Fruit fly (Drosophila melanogaster) whole organism, embryonic: ENCODE data around the gene Vm26Ab.
A peak's percentile ranks its signal among the peaks of the same experiment; 100 is the strongest.

Experiments
- Abd-B ChIP-seq: fragments of 200-800 bp; sonication (Bioruptor generic); optimal IDR thresholded peaks from 2 replicates; lab custom pipeline; 2018; ENCODE audit warnings: missing biosample characterization, mild to moderate bottlenecking, missing genetic modification characterization, moderate library complexity
- Bdp1 ChIP-seq: fragments of 200-800 bp; sonication (Bioruptor generic); optimal IDR thresholded peaks from 3 replicates; lab custom pipeline; 2016; ENCODE audit warnings: missing biosample characterization, missing genetic modification characterization
- CG10321 ChIP-seq: fragments of 200-800 bp; sonication (Bioruptor generic); IDR thresholded peaks from 2 replicates; pipeline ENCODE4 v1.3.6; 2022; ENCODE audit warnings: missing biosample characterization, missing genetic modification characterization
- CG10979 ChIP-seq: fragments of 200-800 bp; sonication (Bioruptor generic); optimal IDR thresholded peaks from 2 replicates; lab custom pipeline; 2018; ENCODE audit warnings: missing biosample characterization, mild to moderate bottlenecking, missing genetic modification characterization, moderate library complexity
- CG12299 ChIP-seq: fragments of 200-800 bp; sonication (Bioruptor generic); optimal IDR thresholded peaks from 2 replicates; lab custom pipeline; 2018; ENCODE audit warnings: missing biosample characterization, mild to moderate bottlenecking, missing genetic modification characterization
- CG13775 ChIP-seq: fragments of 200-800 bp; sonication (Bioruptor generic); optimal IDR thresholded peaks from 3 replicates; lab custom pipeline; 2017; ENCODE audit warnings: missing biosample characterization, mild to moderate bottlenecking, missing genetic modification characterization
- CG14014 ChIP-seq: fragments of 200-800 bp; sonication (Bioruptor generic); IDR thresholded peaks from 2 replicates; pipeline ENCODE4 v1.3.6; 2022; ENCODE audit warnings: missing biosample characterization, missing genetic modification characterization
- CG14860 ChIP-seq: fragments of 200-800 bp; sonication (Bioruptor generic); IDR thresholded peaks from 3 replicates; pipeline ENCODE4 v1.3.6; 2022; ENCODE audit warnings: missing biosample characterization, missing genetic modification characterization; ENCODE audit not compliant: partially characterized antibody
- CG1647 ChIP-seq: fragments of 200-800 bp; sonication (Bioruptor generic); optimal IDR thresholded peaks from 3 replicates; lab custom pipeline; 2016; ENCODE audit warnings: missing biosample characterization, missing genetic modification characterization
- CG1792 ChIP-seq: fragments of 200-800 bp; sonication (Bioruptor generic); optimal IDR thresholded peaks from 2 replicates; lab custom pipeline; 2016; ENCODE audit warnings: missing biosample characterization, missing genetic modification characterization
- CG18619 ChIP-seq: fragments of 200-800 bp; sonication (Bioruptor generic); optimal IDR thresholded peaks from 3 replicates; lab custom pipeline; 2017; ENCODE audit warnings: missing biosample characterization, mild to moderate bottlenecking, missing genetic modification characterization
- CG2678 ChIP-seq: fragments of 200-800 bp; sonication (Bioruptor generic); optimal IDR thresholded peaks from 3 replicates; lab custom pipeline; 2019; ENCODE audit warnings: missing biosample characterization, mild to moderate bottlenecking, missing genetic modification characterization, moderate library complexity
- CG30431 ChIP-seq: fragments of 200-800 bp; sonication (Bioruptor generic); optimal IDR thresholded peaks from 2 replicates; lab custom pipeline; 2017; ENCODE audit warnings: missing biosample characterization, missing genetic modification characterization
- CG3163 ChIP-seq: fragments of 200-800 bp; sonication (Bioruptor generic); optimal IDR thresholded peaks from 3 replicates; lab custom pipeline; 2016; ENCODE audit warnings: missing biosample characterization, missing genetic modification characterization
- CG42726 ChIP-seq: fragments of 200-800 bp; sonication (Bioruptor generic); IDR thresholded peaks from 2 replicates; pipeline ENCODE4 v1.3.6; 2022; ENCODE audit warnings: missing biosample characterization, missing genetic modification characterization; ENCODE audit not compliant: partially characterized antibody
- CG4360 ChIP-seq: fragments of 200-800 bp; sonication (Bioruptor generic); IDR thresholded peaks from 2 replicates; pipeline ENCODE4 v1.3.6; 2022; ENCODE audit warnings: missing biosample characterization, missing genetic modification characterization
- CG4730 ChIP-seq: fragments of 200-800 bp; sonication (Bioruptor generic); IDR thresholded peaks from 2 replicates; pipeline ENCODE4 v1.3.6; 2022; ENCODE audit warnings: missing biosample characterization, missing genetic modification characterization
- CG7271 ChIP-seq: fragments of 200-800 bp; sonication (Bioruptor generic); optimal IDR thresholded peaks from 2 replicates; lab custom pipeline; 2018; ENCODE audit warnings: missing biosample characterization, mild to moderate bottlenecking, missing genetic modification characterization, moderate library complexity
- CHES-1-like ChIP-seq: fragments of 200-800 bp; sonication (Bioruptor generic); optimal IDR thresholded peaks from 2 replicates; lab custom pipeline; 2016; ENCODE audit warnings: missing biosample characterization, missing genetic modification characterization
- ERR ChIP-seq: fragments of 200-800 bp; sonication (Bioruptor generic); optimal IDR thresholded peaks from 2 replicates; lab custom pipeline; 2016; ENCODE audit warnings: missing biosample characterization, missing genetic modification characterization
- Mrtf ChIP-seq: fragments of 200-800 bp; sonication (Bioruptor generic); IDR thresholded peaks from 3 replicates; pipeline ENCODE4 v1.3.6; 2022; ENCODE audit warnings: missing biosample characterization, missing genetic modification characterization
- Nf-YA ChIP-seq: fragments of 200-800 bp; sonication (Bioruptor generic); IDR thresholded peaks from 2 replicates; pipeline ENCODE4 v1.3.6; 2022; ENCODE audit warnings: missing biosample characterization, missing genetic modification characterization
- Nf-YC ChIP-seq: fragments of 200-800 bp; optimal IDR thresholded peaks from 3 replicates; lab custom pipeline; 2019; ENCODE audit warnings: missing biosample characterization, mild to moderate bottlenecking, missing genetic modification characterization, moderate library complexity
- Sox100B ChIP-seq: fragments of 200-800 bp; sonication (Bioruptor generic); optimal IDR thresholded peaks from 3 replicates; lab custom pipeline; 2018; ENCODE audit warnings: missing biosample characterization, mild to moderate bottlenecking, missing genetic modification characterization
- abd-A ChIP-seq: fragments of 200-800 bp; sonication (Bioruptor generic); optimal IDR thresholded peaks from 3 replicates; lab custom pipeline; 2019; ENCODE audit warnings: missing biosample characterization, mild to moderate bottlenecking, missing genetic modification characterization, moderate library complexity
- bowl ChIP-seq: fragments of 200-800 bp; sonication (Bioruptor generic); IDR thresholded peaks from 2 replicates; pipeline ENCODE4 v1.3.6; 2022; ENCODE audit warnings: missing biosample characterization, missing genetic modification characterization
- caup ChIP-seq: fragments of 200-800 bp; sonication (Bioruptor generic); optimal IDR thresholded peaks from 3 replicates; lab custom pipeline; 2017; ENCODE audit warnings: missing biosample characterization, mild to moderate bottlenecking, missing genetic modification characterization, moderate library complexity; ENCODE audit not compliant: severe bottlenecking
- chinmo ChIP-seq: fragments of 200-800 bp; sonication (Bioruptor generic); IDR thresholded peaks from 4 replicates; pipeline ENCODE4 v1.3.6; 2022; ENCODE audit warnings: missing biosample characterization, missing genetic modification characterization; ENCODE audit not compliant: partially characterized antibody
- crp ChIP-seq, 2 experiments: fragments of 200-800 bp; sonication (Bioruptor generic); optimal IDR thresholded peaks; 2 replicates in 1 of 2; 3 replicates in 1 of 2; lab custom pipeline; 2017; ENCODE audit warnings: missing biosample characterization in 2 of 2, missing genetic modification characterization in 2 of 2, mild to moderate bottlenecking in 1 of 2, moderate library complexity in 1 of 2
- dmrt11E ChIP-seq: fragments of 200-800 bp; sonication (Bioruptor generic); optimal IDR thresholded peaks from 3 replicates; lab custom pipeline; 2018; ENCODE audit warnings: missing biosample characterization, mild to moderate bottlenecking, missing genetic modification characterization, moderate library complexity
- dmrt99B ChIP-seq: fragments of 200-800 bp; sonication (Bioruptor generic); optimal IDR thresholded peaks from 2 replicates; lab custom pipeline; 2018; ENCODE audit warnings: missing biosample characterization, mild to moderate bottlenecking, missing genetic modification characterization, moderate library complexity
- emc ChIP-seq: fragments of 200-800 bp; sonication (Bioruptor generic); optimal IDR thresholded peaks from 2 replicates; lab custom pipeline; 2016; ENCODE audit warnings: missing biosample characterization, missing genetic modification characterization
- eyg ChIP-seq: fragments of 200-800 bp; sonication (Bioruptor generic); optimal IDR thresholded peaks from 3 replicates; lab custom pipeline; 2016; ENCODE audit warnings: missing biosample characterization, missing genetic modification characterization
- gcm2 ChIP-seq: fragments of 200-800 bp; sonication (Bioruptor generic); optimal IDR thresholded peaks from 2 replicates; lab custom pipeline; 2016; ENCODE audit warnings: missing biosample characterization, missing genetic modification characterization
- gem ChIP-seq: fragments of 200-800 bp; sonication (Bioruptor generic); optimal IDR thresholded peaks from 2 replicates; lab custom pipeline; 2019; ENCODE audit warnings: missing biosample characterization, mild to moderate bottlenecking, missing genetic modification characterization, moderate library complexity
- grn ChIP-seq: fragments of 200-800 bp; sonication (Bioruptor generic); optimal IDR thresholded peaks from 3 replicates; lab custom pipeline; 2017; ENCODE audit warnings: missing biosample characterization, missing genetic modification characterization
- h ChIP-seq: fragments of >200 bp; optimal IDR thresholded peaks from 2 replicates; lab custom pipeline; 2017
- kay ChIP-seq: fragments of 200-800 bp; sonication (Bioruptor generic); optimal IDR thresholded peaks from 2 replicates; lab custom pipeline; 2016; ENCODE audit warnings: missing biosample characterization, missing genetic modification characterization
- lab ChIP-seq: fragments of 200-800 bp; sonication (Bioruptor generic); optimal IDR thresholded peaks from 3 replicates; lab custom pipeline; 2017; ENCODE audit warnings: missing biosample characterization, missing genetic modification characterization, mild to moderate bottlenecking, moderate library complexity, missing genetic modification reagents
- nerfin-1 ChIP-seq: fragments of 200-800 bp; sonication (Bioruptor generic); optimal IDR thresholded peaks from 3 replicates; lab custom pipeline; 2019; ENCODE audit warnings: missing biosample characterization, mild to moderate bottlenecking, missing genetic modification characterization, moderate library complexity
- otp ChIP-seq: fragments of 200-800 bp; sonication (Bioruptor generic); IDR thresholded peaks from 3 replicates; pipeline ENCODE4, ENCODE4 v1.3.6; 2022; ENCODE audit warnings: missing biosample characterization, missing genetic modification characterization
- peb ChIP-seq: fragments of 200-800 bp; sonication (Bioruptor generic); IDR thresholded peaks from 2 replicates; pipeline ENCODE4 v1.3.6; 2022; ENCODE audit warnings: missing biosample characterization, missing genetic modification characterization
- row ChIP-seq: fragments of 200-800 bp; sonication (Bioruptor generic); IDR thresholded peaks from 3 replicates; pipeline ENCODE4 v1.3.6; 2022; ENCODE audit warnings: missing biosample characterization, missing genetic modification characterization
- sc ChIP-seq, 3 experiments: fragments of >200 bp in 2 of 3; fragments of 200-800 bp in 1 of 3; sonication (Bioruptor generic) in 1 of 3; optimal IDR thresholded peaks; 2 replicates in 2 of 3; 3 replicates in 1 of 3; lab custom pipeline; 2017; ENCODE audit warnings: mild to moderate bottlenecking in 1 of 3, missing biosample characterization in 1 of 3, missing genetic modification characterization in 1 of 3, missing genetic modification reagents in 1 of 3
- sisA ChIP-seq: fragments of 200-800 bp; sonication (Bioruptor generic); IDR thresholded peaks from 2 replicates; pipeline ENCODE4 v1.3.6; 2022; ENCODE audit warnings: missing biosample characterization, missing genetic modification characterization
- slou ChIP-seq: fragments of 200-800 bp; sonication (Bioruptor generic); optimal IDR thresholded peaks from 3 replicates; lab custom pipeline; 2016; ENCODE audit warnings: missing biosample characterization, missing genetic modification characterization
- slp2 ChIP-seq: fragments of 200-800 bp; sonication (Bioruptor generic); optimal IDR thresholded peaks from 2 replicates; lab custom pipeline; 2016; ENCODE audit warnings: missing biosample characterization, missing genetic modification characterization
- tgo ChIP-seq: fragments of 200-800 bp; sonication (Bioruptor generic); IDR thresholded peaks from 3 replicates; pipeline ENCODE4 v1.3.6; 2022; ENCODE audit warnings: missing biosample characterization, missing genetic modification characterization
- wek ChIP-seq: fragments of 200-800 bp; sonication (Bioruptor generic); optimal IDR thresholded peaks from 3 replicates; lab custom pipeline; 2018; ENCODE audit warnings: missing biosample characterization, mild to moderate bottlenecking, missing genetic modification characterization, moderate library complexity
- yki ChIP-seq: fragments of >200 bp; optimal IDR thresholded peaks from 3 replicates; lab custom pipeline; 2018
- zen2 ChIP-seq: fragments of 200-800 bp; sonication (Bioruptor generic); IDR thresholded peaks from 3 replicates; pipeline ENCODE4 v1.3.6; 2022; ENCODE audit warnings: missing biosample characterization, missing genetic modification characterization; ENCODE audit not compliant: partially characterized antibody

Gene Vm26Ab

DNA sequence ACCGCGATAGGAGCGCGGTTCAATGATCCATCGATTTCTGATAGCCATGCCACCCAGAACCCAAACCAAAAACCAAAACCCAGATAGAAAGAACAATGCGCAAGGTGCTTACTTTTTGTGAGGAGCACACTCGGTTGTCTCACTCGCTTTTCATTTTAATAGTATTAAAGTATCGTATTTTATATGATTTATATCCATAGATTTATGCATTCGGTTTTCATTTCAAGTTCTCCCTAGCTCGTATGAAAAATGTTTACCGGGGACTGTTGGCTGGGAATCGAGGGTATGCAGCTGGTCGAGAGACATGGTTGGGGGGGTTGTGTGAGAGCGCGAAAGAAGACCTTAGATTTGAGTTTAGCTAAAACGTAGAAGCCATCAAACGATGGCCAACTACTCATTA lies 15.2 kb downstream of the Vm26Ab start (continued):
- TF ChIP-seq zen2 (GFP tag; lab: Robert Waterston, UW): no peak
- no peak for TF ChIP-seq bowl (GFP tag; lab: Robert Waterston, UW)
- TF ChIP-seq CG1792: no peak
- TF ChIP-seq peb: 0 out of 2 replicates have a peak, but pooled peaks have one; percentile 13
- TF ChIP-seq slp2 (GFP tag; lab: Kevin White, UChicago): no peak
- no peak for TF ChIP-seq chinmo
- peak; percentile 34 for TF ChIP-seq CG2678 (tag; lab: Kevin White, UChicago)
- no peak for TF ChIP-seq sc (optimal IDR thresholded peaks at IDR 0.05; lab: Kevin White, UChicago)
- no peak for TF ChIP-seq sc (GFP tag; optimal IDR thresholded peaks at IDR 0.05; lab: Kevin White, UChicago)
- 0 out of 2 replicates have a peak, but pooled peaks have one; percentile 10 for TF ChIP-seq CG4730 (GFP tag; lab: Robert Waterston, UW)
- TF ChIP-seq CG1647 (GFP tag; lab: Kevin White, UChicago): peak; percentile 33
- TF ChIP-seq crp (GFP tag; optimal IDR thresholded peaks at IDR 0.05; lab: Kevin White, UChicago): no peak
- TF ChIP-seq Abd-B (GFP tag; lab: Kevin White, UChicago): peak; percentile 27
- no peak for TF ChIP-seq CG7271 (tag; lab: Kevin White, UChicago)
- TF ChIP-seq nerfin-1: no peak
- no peak for TF ChIP-seq CG10321
- peak; percentile 54 for TF ChIP-seq dmrt99B
- no peak for TF ChIP-seq ERR (GFP tag; lab: Kevin White, UChicago)
- peak; percentile 21 for TF ChIP-seq CG13775 (GFP tag; lab: Kevin White, UChicago)
- no peak for TF ChIP-seq CG3163 (GFP tag; lab: Kevin White, UChicago)
- TF ChIP-seq CG10979: peak; percentile 16
- TF ChIP-seq yki (lab: Kevin White, UChicago): no peak
- TF ChIP-seq dmrt11E: peak; percentile 17
- TF ChIP-seq slou: no peak
- peak; percentile 84 for TF ChIP-seq row (GFP tag; lab: Robert Waterston, UW)
- TF ChIP-seq CHES-1-like (GFP tag; lab: Kevin White, UChicago): no peak
- no peak for TF ChIP-seq CG30431 (GFP tag; lab: Kevin White, UChicago)
- no peak for TF ChIP-seq h (lab: Kevin White, UChicago)
- TF ChIP-seq gem (tag; lab: Kevin White, UChicago): peak; percentile 59
- peak; percentile 52; the same call in 1 of the 2 replicates for TF ChIP-seq sisA (GFP tag; lab: Robert Waterston, UW)
- no peak for TF ChIP-seq eyg (GFP tag; lab: Kevin White, UChicago)
- TF ChIP-seq wek: no peak
- TF ChIP-seq CG4360 (GFP tag; lab: Robert Waterston, UW): no peak
- TF ChIP-seq CG18619 (GFP tag; lab: Kevin White, UChicago): peak; percentile 19
- no peak for TF ChIP-seq emc (GFP tag; lab: Kevin White, UChicago)
- no peak for TF ChIP-seq CG42726 (GFP tag; lab: Robert Waterston, UW)
- no peak for TF ChIP-seq Bdp1 (GFP tag; lab: Kevin White, UChicago)
- TF ChIP-seq CG12299 (tag; lab: Kevin White, UChicago): no peak
- TF ChIP-seq Sox100B (GFP tag; lab: Kevin White, UChicago): no peak
- peak; percentile 21 for TF ChIP-seq caup
- TF ChIP-seq lab (GFP tag; lab: Kevin White, UChicago): peak; percentile 63
- TF ChIP-seq grn (GFP tag; lab: Kevin White, UChicago): no peak
- peak; percentile 76 for TF ChIP-seq tgo (GFP tag; lab: Robert Waterston, UW)
- no peak for TF ChIP-seq Mrtf
- TF ChIP-seq Nf-YC (tag; lab: Kevin White, UChicago): no peak
- TF ChIP-seq abd-A (tag; lab: Kevin White, UChicago): no peak
- TF ChIP-seq CG14860 (GFP tag; lab: Robert Waterston, UW): no peak
- no peak for TF ChIP-seq Nf-YA (GFP tag; lab: Robert Waterston, UW)
- TF ChIP-seq otp: 0 out of 3 replicates have a peak, but pooled peaks have one; percentile 45
- TF ChIP-seq gcm2 (GFP tag; lab: Kevin White, UChicago): no peak
- TF ChIP-seq CG14014 (GFP tag; lab: Robert Waterston, UW): no peak
- no peak for TF ChIP-seq kay (GFP tag; lab: Kevin White, UChicago)
